Worm (Caenorhabditis elegans): ENCODE measurements around the gene Y51H7C.12.

- no peak for TF ChIP-seq unc-62 (GFP tag; optimal IDR thresholded peaks at IDR 0.05)
- no peak for TF ChIP-seq ceh-79 (tag; optimal IDR thresholded peaks at IDR 0.05)
- no peak for TF ChIP-seq chd-7 (tag; optimal IDR thresholded peaks at IDR 0.05)
- TF ChIP-seq madf-10 (tag; optimal IDR thresholded peaks at IDR 0.05), result no peak
- no peak for TF ChIP-seq T07F8.4 (tag; optimal IDR thresholded peaks at IDR 0.05)
- TF ChIP-seq egl-18 (GFP tag; IDR thresholded peaks at IDR 0.05), result no peak
- TF ChIP-seq unc-130 (GFP tag; optimal IDR thresholded peaks at IDR 0.05), result no peak
- TF ChIP-seq ztf-26 (tag; optimal IDR thresholded peaks at IDR 0.05), result no peak
Observed at ce11 chrII:1423660-1424059, 22.9 kb downstream of the Y51H7C.12 start, which contains the start of gene Y51H7C.10.

Measured in whole organism, young adult.